Fruit fly (Drosophila melanogaster): Measurements from ENCODE around the gene Mpcp2.
A peak's percentile ranks its signal among the peaks of the same experiment; 100 is the strongest.

Mpcp2 gene

dm6 chr3L:14537435-14537991 is at the start of gene Mpcp2:
TSS of gene Mpcp2 (plus strand) at chr3L:14537651.
- TF ChIP-seq noc (tag; optimal IDR thresholded peaks at IDR 0.05), result peak; percentile 71

DNA sequence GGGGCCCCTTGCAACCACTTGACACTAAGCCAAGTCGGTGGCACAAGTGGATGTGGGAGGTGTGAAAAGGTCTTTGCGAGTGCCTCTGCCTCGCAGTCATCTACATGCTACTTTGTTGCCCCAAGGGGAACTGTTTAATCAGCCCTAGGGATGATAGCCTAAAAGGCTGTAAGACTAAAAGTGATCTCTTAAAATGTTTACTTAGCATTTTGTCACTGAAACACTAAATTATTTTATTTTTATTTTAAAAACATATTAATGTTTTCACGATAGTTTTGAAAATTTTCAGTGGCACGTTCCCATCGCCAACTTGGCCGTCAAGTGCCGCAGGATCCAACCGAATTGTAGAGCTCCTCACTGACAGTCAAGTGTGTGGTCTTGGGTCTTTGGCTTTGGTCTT is 40.0 kb upstream of the Mpcp2 start:
- no peak for TF ChIP-seq noc (tag; optimal IDR thresholded peaks at IDR 0.05)

dm6 chr3L:14509981-14510380 is 27.5 kb upstream of the Mpcp2 start:
- TF ChIP-seq noc (tag; optimal IDR thresholded peaks at IDR 0.05), result peak; percentile 71

- no peak for TF ChIP-seq noc (tag; optimal IDR thresholded peaks at IDR 0.05)
Measured at dm6 chr3L:14513286-14513685, 24.2 kb upstream of the Mpcp2 start.

dm6 chr3L:14515690-14516089 is 21.8 kb upstream of the Mpcp2 start:
- no peak for TF ChIP-seq noc (tag; optimal IDR thresholded peaks at IDR 0.05)

- TF ChIP-seq noc (tag; optimal IDR thresholded peaks at IDR 0.05), result no peak
Measured at dm6 chr3L:14517525-14517924, 19.9 kb upstream of the Mpcp2 start, which contains the start of gene CG9592. TSS of gene CG9592 (plus strand) at chr3L:14517825.

- TF ChIP-seq noc (tag; optimal IDR thresholded peaks at IDR 0.05), result no peak
Measured at dm6 chr3L:14521590-14521989, 15.9 kb upstream of the Mpcp2 start, which contains the start of gene CG4613. TSS of gene CG4613 (minus strand) at chr3L:14521690.

DNA sequence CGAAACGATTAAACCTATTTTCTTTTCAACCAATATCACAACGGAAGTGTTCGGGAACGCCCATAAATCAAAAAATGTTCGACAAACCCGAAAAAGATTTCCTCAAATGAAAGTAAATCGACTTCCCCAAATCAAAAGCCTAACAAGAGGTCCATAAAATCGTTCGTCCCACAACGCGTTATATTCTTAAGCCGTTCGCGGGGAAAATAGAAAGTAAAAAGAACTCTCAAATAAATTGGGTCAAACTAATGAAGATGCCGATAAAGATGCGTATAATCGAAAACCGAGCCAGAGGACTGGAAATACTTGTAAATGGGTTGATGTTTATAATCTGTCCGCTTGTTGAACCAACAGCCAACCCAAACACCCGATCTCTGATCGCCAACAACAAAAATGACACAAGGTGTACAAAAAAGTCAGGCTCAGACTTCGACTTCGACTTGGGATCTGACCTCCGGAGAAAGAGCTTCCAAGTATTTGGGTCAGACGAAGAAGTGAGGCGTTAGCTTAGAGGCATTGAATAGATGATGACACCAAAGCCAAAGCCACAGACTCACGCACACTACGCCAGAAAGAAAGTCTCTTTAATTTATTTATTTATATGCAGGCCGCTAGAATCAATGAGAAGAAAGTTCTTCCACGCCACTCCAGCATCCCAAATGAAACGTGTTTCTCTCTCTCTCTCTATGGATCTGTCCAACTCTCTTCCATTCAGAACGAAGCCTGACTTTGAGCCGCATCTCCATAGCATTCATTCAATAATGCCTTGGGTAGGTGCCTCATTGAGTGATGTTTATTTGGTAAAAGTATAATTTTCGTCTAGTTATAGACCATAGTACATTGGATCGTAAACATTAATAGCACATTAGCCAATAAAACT is 14.7 kb upstream of the Mpcp2 start:
- TF ChIP-seq noc (tag; optimal IDR thresholded peaks at IDR 0.05), result no peak

DNA sequence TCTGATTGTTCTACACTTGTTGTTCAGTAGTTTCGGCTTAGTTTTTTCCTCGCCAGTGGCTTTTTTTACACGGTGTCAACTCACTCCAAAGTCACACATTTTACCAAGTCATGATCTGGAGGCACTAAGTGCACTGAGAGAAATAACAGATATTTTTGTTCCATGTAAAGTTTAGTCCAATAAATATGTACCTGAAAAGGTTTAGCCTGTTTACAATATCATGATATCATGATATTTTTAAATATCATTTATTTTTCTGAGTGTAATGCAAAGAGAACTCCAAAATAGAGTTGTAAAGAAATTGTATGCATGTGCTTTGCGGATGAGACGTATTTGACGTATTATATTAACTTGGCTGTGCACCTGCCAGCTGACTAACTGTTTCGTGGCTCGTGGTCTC is 5.6 kb upstream of the Mpcp2 start:
- TF ChIP-seq noc (tag; optimal IDR thresholded peaks at IDR 0.05), result no peak

DNA sequence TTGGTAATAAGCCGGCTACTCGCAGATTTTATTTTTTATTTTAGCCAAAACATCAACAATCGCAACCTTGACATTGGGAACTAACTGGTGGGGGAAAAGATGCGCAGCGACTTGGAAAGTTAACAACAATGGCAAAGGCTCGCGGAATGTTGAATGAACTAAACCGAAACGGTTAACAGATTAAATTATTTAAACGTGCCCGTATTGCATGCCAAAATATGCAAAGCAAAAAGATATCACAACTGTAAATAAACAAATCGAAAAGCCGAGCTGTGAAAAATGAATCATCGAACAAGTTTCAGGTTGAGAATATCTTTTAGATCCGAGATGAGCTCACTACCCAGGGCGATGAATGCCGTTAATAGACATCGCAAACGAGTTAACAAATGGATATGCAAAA is 4.3 kb upstream of the Mpcp2 start:
- TF ChIP-seq noc (tag; optimal IDR thresholded peaks at IDR 0.05), result no peak

dm6 chr3L:14534619-14535018 is 2.8 kb upstream of the Mpcp2 start:
- TF ChIP-seq noc (tag; optimal IDR thresholded peaks at IDR 0.05), result no peak

- no peak for TF ChIP-seq noc (tag; optimal IDR thresholded peaks at IDR 0.05)
Measured at dm6 chr3L:14536042-14536684, 1.3 kb upstream of the Mpcp2 start, which contains the start of the genes bbg and CG43246. TSS of gene bbg (minus strand) at chr3L:14536276. TSS of gene CG43246 (plus strand) at chr3L:14536634.

DNA sequence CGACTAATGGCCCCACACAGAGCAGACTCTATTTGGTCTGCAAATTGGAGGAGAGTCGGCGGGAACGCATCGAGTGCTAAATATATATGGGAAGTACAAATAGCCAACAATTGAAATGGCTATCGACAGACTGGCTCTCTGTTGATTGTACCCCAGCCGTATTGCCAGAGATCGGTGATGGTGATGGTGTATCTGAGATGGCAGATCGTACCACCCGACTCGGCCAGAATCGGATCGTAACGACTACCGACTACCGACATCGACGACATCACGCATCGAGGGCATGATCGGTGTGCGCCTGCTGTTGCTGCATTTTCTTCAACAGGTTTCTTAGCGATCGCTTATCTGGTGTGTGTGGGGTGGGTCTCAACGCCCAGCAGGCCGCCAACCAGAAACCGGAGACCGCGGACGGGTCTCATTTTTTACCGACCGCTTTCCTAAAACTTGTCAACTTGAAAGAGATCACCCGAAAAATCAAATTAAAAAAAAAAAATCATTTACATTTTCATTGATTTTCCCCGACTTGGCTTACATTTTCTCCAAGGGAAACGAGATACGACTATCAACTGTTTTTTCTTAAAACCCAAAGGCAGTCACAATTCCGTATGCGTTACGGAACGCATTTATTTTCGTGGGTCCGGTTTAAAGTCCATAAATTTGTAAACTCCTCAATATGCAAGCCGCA is 6.7 kb downstream of the Mpcp2 start:
- TF ChIP-seq noc (tag; optimal IDR thresholded peaks at IDR 0.05), result peak; percentile 36

dm6 chr3L:14544987-14545943 is 7.8 kb downstream of the Mpcp2 start:
- no peak for TF ChIP-seq noc (tag; optimal IDR thresholded peaks at IDR 0.05)
